Fruit fly (Drosophila melanogaster) Kc167 (cell line): ENCODE measurements around the gene CenG1A.

Experiments used
- Myc ChIP-seq: fragments of >200 bp; optimal IDR thresholded peaks from 2 replicates; lab custom pipeline; 2017; ENCODE audit warnings: missing external identifiers
- Sin3A ChIP-seq: fragments of >200 bp; optimal IDR thresholded peaks from 2 replicates; lab custom pipeline; 2018; ENCODE audit warnings: missing external identifiers
- h ChIP-seq: fragments of >200 bp; optimal IDR thresholded peaks from 3 replicates; lab custom pipeline; 2018; ENCODE audit warnings: missing external identifiers
- insv ChIP-seq: fragments of >200 bp; optimal IDR thresholded peaks from 3 replicates; lab custom pipeline; 2018; ENCODE audit warnings: missing external identifiers
- psq ChIP-seq: fragments of >200 bp; optimal IDR thresholded peaks from 2 replicates; lab custom pipeline; 2017; ENCODE audit warnings: missing external identifiers
- ttk ChIP-seq: sonication (Bioruptor generic); optimal IDR thresholded peaks from 2 replicates; lab custom pipeline; 2017; ENCODE audit warnings: missing external identifiers

- TF ChIP-seq Sin3A (no peak), h (no peak), insv (lab: Kevin White, UChicago) (no peak), psq (lab: Kevin White, UChicago) (no peak), Myc (lab: Kevin White, UChicago) (no peak), ttk (lab: Kevin White, UChicago) (no peak)
Measured at dm6 chr2L:13803805-13804560, 31.4 kb upstream of the CenG1A start.
